Worm (Caenorhabditis elegans): ENCODE results near the gene spig-7.

ce11 chrV:1451334-1451733 is 43.2 kb upstream of the spig-7 start, which contains the start of gene srj-23:
- TF ChIP-seq unc-55 (GFP tag; optimal IDR thresholded peaks at IDR 0.05) (no peak), snpc-4 (tag; optimal IDR thresholded peaks at IDR 0.05) (no peak), nhr-11 (tag; optimal IDR thresholded peaks at IDR 0.05) (no peak), sma-3 (GFP tag; optimal IDR thresholded peaks at IDR 0.05) (no peak), alr-1 (tag; optimal IDR thresholded peaks at IDR 0.05) (no peak), unc-39 (tag; optimal IDR thresholded peaks at IDR 0.05) (no peak), nhr-237 (tag; optimal IDR thresholded peaks at IDR 0.05) (no peak), lsy-2 (tag; optimal IDR thresholded peaks at IDR 0.05) (no peak)

Data from whole organism, L2 larva.